Fruit fly (Drosophila melanogaster) whole organism, prepupa: ENCODE data around the gene rno.

Source experiments
- CG11762 ChIP-seq: fragments of 200-800 bp; sonication (Bioruptor generic); optimal IDR thresholded peaks from 3 replicates; lab custom pipeline; 2016; ENCODE audit warnings: missing biosample characterization, missing genetic modification characterization; ENCODE audit not compliant: insufficient read depth
- CG16779 ChIP-seq: fragments of 200-800 bp; sonication (Bioruptor generic); optimal IDR thresholded peaks from 3 replicates; lab custom pipeline; 2017; ENCODE audit warnings: missing biosample characterization, mild to moderate bottlenecking, missing genetic modification characterization
- CG6792 ChIP-seq: fragments of 200-800 bp; sonication (Bioruptor generic); optimal IDR thresholded peaks from 3 replicates; lab custom pipeline; 2016; ENCODE audit warnings: missing biosample characterization, missing genetic modification characterization
- CG7368 ChIP-seq: fragments of 200-800 bp; sonication (Bioruptor generic); optimal IDR thresholded peaks from 3 replicates; lab custom pipeline; 2016; ENCODE audit warnings: missing biosample characterization, missing genetic modification characterization
- CG8319 ChIP-seq: fragments of 200-800 bp; sonication (Bioruptor generic); optimal IDR thresholded peaks from 3 replicates; lab custom pipeline; 2016; ENCODE audit warnings: missing biosample characterization, missing genetic modification characterization
- Sox14 ChIP-seq: fragments of 200-800 bp; sonication (Bioruptor generic); optimal IDR thresholded peaks from 3 replicates; lab custom pipeline; 2016; ENCODE audit warnings: missing biosample characterization, missing genetic modification characterization
- dac ChIP-seq: fragments of 200-800 bp; sonication (Bioruptor generic); optimal IDR thresholded peaks from 2 replicates; lab custom pipeline; 2017; ENCODE audit warnings: missing biosample characterization, mild to moderate bottlenecking, missing genetic modification characterization
- dsx ChIP-seq: fragments of 200-800 bp; optimal IDR thresholded peaks from 3 replicates; lab custom pipeline; 2019; ENCODE audit warnings: missing biosample characterization, mild to moderate bottlenecking, missing genetic modification characterization, moderate library complexity; ENCODE audit not compliant: poor library complexity, severe bottlenecking
- esn ChIP-seq: fragments of 200-800 bp; sonication (Bioruptor generic); optimal IDR thresholded peaks from 2 replicates; lab custom pipeline; 2016; ENCODE audit warnings: missing biosample characterization, mild to moderate bottlenecking, missing genetic modification characterization, moderate library complexity
- ss ChIP-seq, 2 experiments: fragments of 200-800 bp; sonication (Bioruptor generic); optimal IDR thresholded peaks; 2 replicates in 1 of 2; 3 replicates in 1 of 2; lab custom pipeline; 2017 to 2018; ENCODE audit warnings: mild to moderate bottlenecking in 2 of 2, missing biosample characterization in 2 of 2, missing genetic modification characterization in 2 of 2, moderate library complexity in 1 of 2

DNA sequence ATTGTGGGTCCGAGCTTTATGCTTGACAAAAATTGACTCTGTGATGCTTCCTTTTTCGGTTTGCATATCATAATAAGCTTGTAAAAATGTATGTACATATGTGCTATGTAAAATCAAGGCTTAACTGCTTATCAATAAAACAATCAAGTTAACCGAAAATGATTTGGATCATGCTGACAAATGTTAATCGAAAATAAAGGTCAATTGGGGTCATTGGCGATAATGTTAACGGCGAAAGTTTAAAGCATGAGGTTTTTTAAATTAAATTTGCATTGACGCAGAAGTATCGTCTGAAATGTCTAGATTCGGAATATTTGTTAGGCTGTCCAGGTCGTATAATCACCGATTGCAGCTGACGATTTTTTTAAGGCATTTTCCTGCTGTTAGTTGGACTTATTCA is 16.8 kb upstream of the rno start, which contains the start of gene Kaz1-ORFB:
- TF ChIP-seq CG11762 (GFP tag; lab: Kevin White, UChicago) (no peak), CG6792 (GFP tag; lab: Kevin White, UChicago) (no peak), esn (GFP tag; lab: Kevin White, UChicago) (no peak), ss (GFP tag; optimal IDR thresholded peaks at IDR 0.05; lab: Kevin White, UChicago) (no peak), CG8319 (GFP tag; lab: Kevin White, UChicago) (no peak), CG16779 (tag; lab: Kevin White, UChicago) (no peak), CG7368 (no peak), Sox14 (no peak), dac (GFP tag; lab: Kevin White, UChicago) (no peak), dsx (no peak)
